Worm (Caenorhabditis elegans): ENCODE measurements around the gene cnx-1.

The cnx-1 gene

ce11 chrIII:9780665-9781304, 36.2 kb downstream of the cnx-1 start, which contains the start of gene vha-1 (continued):
- TF ChIP-seq nhr-21 (tag; optimal IDR thresholded peaks at IDR 0.05), result peak; percentile 81
- TF ChIP-seq nhr-6 (tag; optimal IDR thresholded peaks at IDR 0.05), result peak; percentile 39
- peak; percentile 85 for TF ChIP-seq lin-13 (GFP tag; optimal IDR thresholded peaks at IDR 0.05)
- peak; percentile 78 for TF ChIP-seq ama-1 (optimal IDR thresholded peaks at IDR 0.05)
- peak in 1 of 2 experiments; percentile 41 for TF ChIP-seq mdl-1 (tag; optimal IDR thresholded peaks at IDR 0.05)
- peak; percentile 69 for TF ChIP-seq zag-1 (tag; optimal IDR thresholded peaks at IDR 0.05)
- TF ChIP-seq sma-9 (GFP tag; optimal IDR thresholded peaks at IDR 0.05), result peak; percentile 40
- TF ChIP-seq sma-9 (tag; optimal IDR thresholded peaks at IDR 0.05), result no peak

ce11 chrIII:9780254-9780653, 36.7 kb downstream of the cnx-1 start, which contains the start of gene sqv-3:
TSS of gene sqv-3 (minus strand) at chrIII:9780354.
- TF ChIP-seq mdl-1 (tag; optimal IDR thresholded peaks at IDR 0.05) (no peak), aly-2 (tag; optimal IDR thresholded peaks at IDR 0.05) (no peak), nhr-25 (tag; optimal IDR thresholded peaks at IDR 0.05) (no peak), sma-9 (GFP tag; optimal IDR thresholded peaks at IDR 0.05) (no peak), sma-9 (tag; optimal IDR thresholded peaks at IDR 0.05) (no peak), fos-1 (tag; optimal IDR thresholded peaks at IDR 0.05) (no peak), ZK546.5 (tag; optimal IDR thresholded peaks at IDR 0.05) (no peak), gmeb-1 (tag; optimal IDR thresholded peaks at IDR 0.05) (no peak), snpc-4 (tag; optimal IDR thresholded peaks at IDR 0.05) (no peak), F13H6.1 (tag; optimal IDR thresholded peaks at IDR 0.05) (no peak), ztf-1 (GFP tag; conservative IDR thresholded peaks at IDR 0.05) (no peak), ztf-11 (tag; optimal IDR thresholded peaks at IDR 0.05) (no peak), nhr-21 (tag; optimal IDR thresholded peaks at IDR 0.05) (no peak), mbf-1 (tag; optimal IDR thresholded peaks at IDR 0.05) (no peak), sem-4 (tag; optimal IDR thresholded peaks at IDR 0.05) (no peak), egl-27 (tag; optimal IDR thresholded peaks at IDR 0.05) (no peak)

ce11 chrIII:9779080-9779479, 37.9 kb downstream of the cnx-1 start:
- no peak for TF ChIP-seq nhr-10 (tag; optimal IDR thresholded peaks at IDR 0.05)

DNA sequence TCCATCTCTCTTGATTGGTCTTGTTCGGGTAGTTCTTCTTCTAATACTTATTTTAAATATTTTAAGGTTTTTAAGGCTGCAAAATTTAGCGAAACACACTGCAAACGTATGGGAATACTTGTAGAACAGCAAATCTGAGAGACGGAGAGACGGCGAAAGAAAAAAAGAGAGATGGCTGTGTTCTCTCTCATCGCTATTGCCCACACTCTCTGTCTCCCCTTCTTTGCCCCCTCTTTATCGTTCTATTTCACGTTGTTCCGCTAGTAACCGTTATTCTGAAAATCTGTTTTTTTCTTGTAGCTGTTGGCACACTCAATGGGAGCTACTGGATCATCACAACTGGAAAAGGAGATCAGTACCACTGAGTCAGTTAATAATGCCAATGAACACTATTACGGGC, 40.6 kb downstream of the cnx-1 start, which contains the start of gene usp-46:
Gene usp-46, plus strand, starts transcription at position 301 of the 400 bp plus-strand sequence.
- no peak for TF ChIP-seq Y55F3AM.14 (GFP tag; optimal IDR thresholded peaks at IDR 0.05)
- TF ChIP-seq ceh-16 (tag; optimal IDR thresholded peaks at IDR 0.05), result no peak
- no peak for TF ChIP-seq fos-1 (tag; optimal IDR thresholded peaks at IDR 0.05)
- TF ChIP-seq ztf-4 (tag; optimal IDR thresholded peaks at IDR 0.05), result no peak
- TF ChIP-seq sma-3 (GFP tag; optimal IDR thresholded peaks at IDR 0.05), result no peak
- TF ChIP-seq ZK546.5 (tag; optimal IDR thresholded peaks at IDR 0.05), result no peak
- no peak for TF ChIP-seq crh-2 (tag; optimal IDR thresholded peaks at IDR 0.05)
- no peak for TF ChIP-seq R02D3.7 (tag; optimal IDR thresholded peaks at IDR 0.05)
- TF ChIP-seq lin-13 (GFP tag; optimal IDR thresholded peaks at IDR 0.05), result no peak
- peak; percentile 22 for TF ChIP-seq C34F6.9 (tag; optimal IDR thresholded peaks at IDR 0.05)
- no peak for TF ChIP-seq snpc-4 (tag; optimal IDR thresholded peaks at IDR 0.05)
- TF ChIP-seq ama-1 (optimal IDR thresholded peaks at IDR 0.05), result no peak
- TF ChIP-seq nhr-21 (tag; optimal IDR thresholded peaks at IDR 0.05), result no peak
- no peak for TF ChIP-seq elt-1 (tag; optimal IDR thresholded peaks at IDR 0.05)
- no peak for TF ChIP-seq nhr-77 (tag; optimal IDR thresholded peaks at IDR 0.05)
- TF ChIP-seq egl-27 (tag; optimal IDR thresholded peaks at IDR 0.05), result no peak
- TF ChIP-seq nhr-129 (tag; optimal IDR thresholded peaks at IDR 0.05), result peak; percentile 5
- TF ChIP-seq lsy-2 (tag; optimal IDR thresholded peaks at IDR 0.05), result peak in 1 of 2 experiments; percentile 15
- TF ChIP-seq nhr-23 (tag; optimal IDR thresholded peaks at IDR 0.05), result no peak
- no peak for TF ChIP-seq peb-1 (tag; optimal IDR thresholded peaks at IDR 0.05)
- TF ChIP-seq skn-1 (tag; optimal IDR thresholded peaks at IDR 0.05), result no peak
- TF ChIP-seq gmeb-1 (tag; optimal IDR thresholded peaks at IDR 0.05), result no peak
- TF ChIP-seq blmp-1 (tag; optimal IDR thresholded peaks at IDR 0.05; ENCODE audit: insufficient read depth), result no peak

DNA sequence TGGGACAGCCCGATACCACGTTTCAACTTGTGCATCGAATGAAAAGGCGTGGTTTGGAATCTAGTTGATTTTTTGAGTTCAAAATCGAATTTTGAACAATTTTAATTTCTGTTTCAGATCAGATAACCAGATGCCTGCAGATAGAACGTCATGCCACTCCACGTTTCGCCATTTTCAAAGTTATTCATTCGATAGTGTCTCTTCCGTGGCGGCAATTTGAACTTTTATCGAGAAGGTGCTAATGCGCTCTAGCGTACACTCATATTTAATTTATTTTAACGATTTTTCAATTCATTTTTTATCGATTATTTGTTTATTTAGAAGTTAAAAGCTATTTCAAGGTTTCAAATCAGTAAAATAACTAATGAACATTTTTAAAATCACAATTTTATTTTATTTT, 41.0 kb downstream of the cnx-1 start:
- no peak for TF ChIP-seq dmd-4 (tag; optimal IDR thresholded peaks at IDR 0.05)
- peak; percentile 27 for TF ChIP-seq unc-55 (GFP tag; optimal IDR thresholded peaks at IDR 0.05)
- TF ChIP-seq sem-4 (tag; optimal IDR thresholded peaks at IDR 0.05), result no peak
- TF ChIP-seq lsy-2 (tag; optimal IDR thresholded peaks at IDR 0.05), result peak in 1 of 2 experiments; percentile 39
- peak; percentile 59 for TF ChIP-seq gmeb-1 (tag; optimal IDR thresholded peaks at IDR 0.05)
